Fruit fly (Drosophila melanogaster) whole organism, larva: ENCODE results near the gene Hrb98DE.

Source experiments
- noc ChIP-seq: fragments of 200-800 bp; sonication (Bioruptor generic); optimal IDR thresholded peaks from 3 replicates; lab custom pipeline; 2019; ENCODE audit warnings: missing biosample characterization, mild to moderate bottlenecking, missing genetic modification characterization, moderate library complexity

Hrb98DE gene

DNA sequence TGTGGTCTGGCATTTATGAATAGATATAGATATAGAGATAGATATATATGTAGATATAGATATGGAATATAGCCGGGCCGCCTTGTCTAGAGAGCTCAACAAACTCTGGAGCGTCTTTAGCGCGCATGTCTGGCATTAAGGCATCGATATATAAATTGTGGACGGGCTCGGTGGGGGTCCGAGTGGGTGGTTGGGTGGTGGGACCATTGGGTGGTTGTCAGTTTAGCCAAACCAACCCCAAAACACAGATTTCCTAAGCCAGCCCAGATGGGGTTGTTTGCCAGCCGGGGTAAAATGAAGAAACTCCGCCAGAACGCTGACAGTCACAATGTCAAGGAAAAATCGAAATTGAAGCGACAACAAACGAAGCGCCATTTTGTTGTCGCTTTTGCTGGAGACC is 20.1 kb upstream of the Hrb98DE start:
- no peak for TF ChIP-seq noc (tag; lab: Kevin White, UChicago)

- no peak for TF ChIP-seq noc (tag; lab: Kevin White, UChicago)
Observed at dm6 chr3R:28580013-28580412, 19.6 kb upstream of the Hrb98DE start.

- TF ChIP-seq noc (tag; lab: Kevin White, UChicago): no peak
Observed at dm6 chr3R:28580540-28581095, 19.0 kb upstream of the Hrb98DE start.

DNA sequence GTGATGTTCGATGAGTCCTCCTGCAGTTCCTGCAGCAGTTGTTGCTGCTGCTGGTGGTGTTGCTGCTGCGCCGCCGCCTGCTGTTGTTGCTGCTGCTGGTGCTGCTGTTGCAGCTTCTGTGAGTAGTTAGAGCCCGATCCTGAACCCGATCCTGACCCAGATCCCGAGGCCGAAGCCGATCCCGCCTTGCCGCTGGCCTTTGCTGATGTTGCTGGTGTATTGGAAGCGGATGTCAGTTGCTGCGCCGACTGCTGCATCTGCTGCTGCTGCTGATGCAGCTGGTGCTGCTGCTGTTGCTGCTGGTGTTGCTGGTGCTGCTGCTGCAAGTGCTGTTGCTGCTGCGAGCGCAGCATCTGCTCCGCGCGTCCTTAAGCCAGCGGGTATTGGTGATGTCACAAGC is 17.0 kb upstream of the Hrb98DE start:
- TF ChIP-seq noc (tag; lab: Kevin White, UChicago): no peak

dm6 chr3R:28584237-28584834 is 15.3 kb upstream of the Hrb98DE start:
- no peak for TF ChIP-seq noc (tag; lab: Kevin White, UChicago)

DNA sequence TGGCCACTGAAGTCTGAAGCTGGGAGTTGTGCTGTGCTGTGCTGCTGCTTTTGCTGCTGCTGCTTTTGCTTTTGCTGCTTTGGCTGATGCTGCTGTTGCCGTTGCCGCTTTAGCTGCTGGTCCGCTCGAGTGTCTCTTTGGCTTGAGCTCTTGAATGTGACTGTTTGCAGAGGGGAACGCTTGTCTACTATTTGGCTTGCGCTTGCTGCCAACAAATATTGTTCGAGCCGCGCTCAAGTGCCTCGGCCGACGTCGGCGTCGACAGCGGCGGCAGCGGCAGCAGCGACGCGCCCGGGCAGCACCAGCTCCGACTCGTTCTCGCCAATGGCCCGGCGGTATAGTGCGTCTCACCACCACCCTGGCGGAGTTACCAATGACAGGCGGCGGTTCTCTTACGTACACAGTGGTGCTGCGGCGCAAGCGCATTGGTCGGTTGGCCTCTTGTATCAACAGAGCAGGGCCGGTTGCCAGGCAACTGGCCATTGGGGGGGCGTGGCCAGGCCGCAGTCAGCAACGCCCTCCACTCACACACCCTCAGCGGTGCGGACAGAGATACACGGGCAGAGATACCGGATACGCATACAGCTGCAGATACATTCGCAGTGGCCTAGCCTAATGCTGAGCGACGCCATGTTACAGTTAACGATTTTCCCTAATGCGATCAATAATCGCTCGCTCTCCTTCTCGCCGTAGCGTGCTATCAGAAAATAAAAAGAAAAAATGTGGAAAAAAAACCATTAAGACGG is 14.4 kb upstream of the Hrb98DE start, which contains the start of gene fkh:
Gene fkh, minus strand, starts transcription at position 189 of the 746 bp plus-strand sequence.
- peak; percentile 85 for TF ChIP-seq noc (tag; lab: Kevin White, UChicago)

dm6 chr3R:28586224-28586623 is 13.4 kb upstream of the Hrb98DE start:
- no peak for TF ChIP-seq noc (tag; lab: Kevin White, UChicago)

dm6 chr3R:28586943-28587342 is 12.7 kb upstream of the Hrb98DE start:
- TF ChIP-seq noc (tag; lab: Kevin White, UChicago): peak; percentile 66

- no peak for TF ChIP-seq noc (tag; lab: Kevin White, UChicago)
Observed at dm6 chr3R:28588395-28589050, 11.1 kb upstream of the Hrb98DE start.

DNA sequence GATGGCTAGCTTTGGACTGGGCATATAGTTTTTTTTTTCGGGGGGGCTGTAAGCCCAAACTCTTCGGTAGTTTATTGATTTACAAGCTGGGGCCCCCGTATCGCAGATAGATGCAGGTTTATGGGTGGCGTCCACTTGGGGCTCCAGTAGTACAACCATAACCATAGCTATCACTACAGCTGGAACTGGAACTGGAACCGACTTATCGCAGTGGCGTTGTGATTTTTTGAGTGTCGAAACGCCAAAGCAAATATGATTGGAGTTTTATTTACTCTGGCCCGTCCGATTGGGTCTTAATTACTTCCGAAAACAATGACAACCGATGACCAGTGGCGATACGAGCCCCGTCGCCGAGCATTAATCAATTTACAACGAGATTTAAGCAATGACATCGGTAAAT is 9.2 kb upstream of the Hrb98DE start:
- no peak for TF ChIP-seq noc (tag; lab: Kevin White, UChicago)

DNA sequence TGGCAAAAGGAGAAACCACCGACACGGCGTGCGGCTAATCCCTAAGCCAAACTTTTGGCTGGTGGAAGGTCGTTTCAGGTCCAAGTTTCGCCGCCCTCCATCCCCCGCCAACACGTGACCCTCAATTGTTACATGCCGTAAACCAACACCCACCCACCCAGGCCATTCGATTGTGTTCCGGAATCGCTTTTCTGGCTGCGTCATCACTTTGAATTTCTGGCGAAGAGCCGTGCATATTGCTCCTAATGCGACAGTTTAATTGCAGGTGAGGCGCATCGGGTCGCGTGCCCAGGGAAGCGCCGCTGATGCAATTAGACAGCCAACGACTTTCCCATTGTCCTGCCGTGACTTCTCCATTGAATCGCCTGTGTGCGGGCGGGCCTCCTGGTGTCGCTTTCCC is 4.7 kb upstream of the Hrb98DE start:
- no peak for TF ChIP-seq noc (tag; lab: Kevin White, UChicago)

- TF ChIP-seq noc (tag; lab: Kevin White, UChicago): no peak
Observed at dm6 chr3R:28595855-28596254, 3.8 kb upstream of the Hrb98DE start.

DNA sequence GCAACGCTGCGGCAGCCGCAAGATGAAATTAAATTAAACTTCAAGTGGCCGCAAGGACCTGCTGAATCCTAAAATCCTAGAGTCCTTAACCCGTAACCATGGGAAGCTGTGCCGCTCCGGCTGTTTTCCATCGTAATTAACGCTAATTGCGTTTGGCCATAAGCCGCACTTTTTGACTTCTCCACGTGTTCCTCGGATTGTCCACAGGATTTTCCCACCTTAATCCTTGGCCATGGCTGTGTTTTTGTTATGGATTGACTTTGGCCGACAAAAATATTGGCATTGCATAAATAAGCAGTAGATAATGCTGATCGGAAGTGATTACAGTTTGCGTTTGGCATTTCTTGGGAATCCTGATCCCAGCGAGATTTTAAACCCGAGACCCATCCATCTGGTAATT is 3.3 kb upstream of the Hrb98DE start:
- TF ChIP-seq noc (tag; lab: Kevin White, UChicago): no peak

DNA sequence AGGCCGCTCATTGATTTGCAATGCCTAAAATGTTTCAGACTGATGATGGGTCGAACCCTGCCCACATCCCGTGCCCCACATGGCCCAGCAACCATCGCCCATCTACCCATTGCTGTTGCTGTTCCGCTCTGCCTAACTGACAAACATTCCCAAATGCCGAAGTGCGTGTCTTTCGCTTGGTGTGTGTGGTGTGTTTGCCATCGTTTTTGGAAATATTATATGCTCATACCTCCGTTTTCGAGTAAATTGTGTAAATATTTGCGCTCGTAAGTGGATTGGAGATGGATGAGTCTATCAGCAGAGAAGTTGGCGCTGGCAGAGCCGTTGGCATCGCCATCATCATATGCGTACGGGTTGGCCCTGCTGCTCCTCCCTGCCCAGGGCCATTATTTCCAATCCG is 2.1 kb upstream of the Hrb98DE start:
- no peak for TF ChIP-seq noc (tag; lab: Kevin White, UChicago)

DNA sequence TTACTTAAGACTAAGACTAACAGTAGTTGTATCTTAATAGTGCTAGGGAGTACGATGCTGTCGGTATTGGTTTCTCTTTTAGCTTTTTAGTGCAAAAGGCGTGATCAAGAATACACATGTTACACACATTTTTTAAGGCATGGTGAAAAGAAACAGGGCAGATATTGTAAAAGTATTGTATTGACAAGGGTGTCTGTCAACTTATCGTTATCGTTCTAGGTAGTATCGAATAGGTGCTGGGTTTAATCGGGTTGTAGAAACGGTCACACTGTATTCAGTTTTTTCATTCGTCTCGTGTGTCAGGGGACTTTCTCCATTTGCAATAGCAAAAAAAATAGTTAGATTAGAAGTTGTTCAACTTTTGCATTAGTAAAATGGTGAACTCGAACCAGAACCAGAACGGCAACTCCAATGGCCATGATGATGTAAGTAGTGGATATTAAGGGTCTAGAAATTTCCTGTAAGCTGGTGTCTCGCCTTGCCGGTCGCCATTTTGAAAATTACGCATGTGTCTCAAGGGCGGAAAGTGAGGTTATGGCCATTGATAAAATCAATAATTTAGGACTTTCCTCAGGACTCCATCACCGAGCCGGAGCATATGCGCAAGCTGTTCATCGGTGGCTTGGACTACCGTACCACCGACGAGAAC is 634 bp downstream of the Hrb98DE start:
- TF ChIP-seq noc (tag; lab: Kevin White, UChicago): no peak

DNA sequence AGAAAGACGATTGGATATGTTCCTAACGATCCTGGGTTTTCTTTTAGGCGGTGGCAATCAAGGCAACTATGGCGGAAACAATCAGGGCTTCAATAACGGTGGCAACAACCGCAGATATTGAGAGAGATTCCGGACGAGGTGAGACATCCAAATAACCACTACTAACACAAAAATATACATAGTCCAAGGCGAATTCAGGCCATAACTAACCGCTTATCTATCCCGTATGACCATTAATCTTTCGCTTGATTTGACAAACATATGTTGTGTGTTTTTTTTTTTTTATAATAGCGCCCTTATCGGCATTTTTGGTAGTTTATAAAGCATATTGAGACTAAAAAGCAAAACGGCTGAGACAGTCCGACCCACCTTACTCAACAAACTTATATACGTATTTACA is 3.9 kb downstream of the Hrb98DE start:
- TF ChIP-seq noc (tag; lab: Kevin White, UChicago): no peak
